Fruit fly (Drosophila melanogaster): Measurements from ENCODE around the gene CG43348.

Gene CG43348

dm6 chr2L:1185642-1186497, 13.3 kb upstream of the CG43348 start, which contains the start of gene CG5001:
TSS of gene CG5001 (plus strand) at chr2L:1185757.
- peak; percentile 71 for TF ChIP-seq CG17801 (GFP tag; optimal IDR thresholded peaks at IDR 0.05; ENCODE audit: partially characterized antibody)

- TF ChIP-seq CG17801 (GFP tag; optimal IDR thresholded peaks at IDR 0.05; ENCODE audit: partially characterized antibody), result no peak
Observed at dm6 chr2L:1199912-1200721, 905 bp downstream of the CG43348 start, which contains the start of the genes CG43349 and CG5011. TSS of gene CG43349 (plus strand) at chr2L:1200205. TSS of gene CG5011 (plus strand) at chr2L:1200671.

dm6 chr2L:1201396-1201837, 2.2 kb downstream of the CG43348 start:
- no peak for TF ChIP-seq CG17801 (GFP tag; optimal IDR thresholded peaks at IDR 0.05; ENCODE audit: partially characterized antibody)

- TF ChIP-seq CG17801 (GFP tag; optimal IDR thresholded peaks at IDR 0.05; ENCODE audit: partially characterized antibody), result no peak
Observed at dm6 chr2L:1202445-1202844, 3.2 kb downstream of the CG43348 start.

- no peak for TF ChIP-seq CG17801 (GFP tag; optimal IDR thresholded peaks at IDR 0.05; ENCODE audit: partially characterized antibody)
Observed at dm6 chr2L:1203915-1204314, 4.7 kb downstream of the CG43348 start, which contains the start of gene CG14342. TSS of gene CG14342 (plus strand) at chr2L:1204215.

dm6 chr2L:1207432-1207831, 8.2 kb downstream of the CG43348 start:
- no peak for TF ChIP-seq CG17801 (GFP tag; optimal IDR thresholded peaks at IDR 0.05; ENCODE audit: partially characterized antibody)

- no peak for TF ChIP-seq CG17801 (GFP tag; optimal IDR thresholded peaks at IDR 0.05; ENCODE audit: partially characterized antibody)
Observed at dm6 chr2L:1211528-1211927, 12.3 kb downstream of the CG43348 start.

dm6 chr2L:1213587-1213986, 14.4 kb downstream of the CG43348 start:
- TF ChIP-seq CG17801 (GFP tag; optimal IDR thresholded peaks at IDR 0.05; ENCODE audit: partially characterized antibody), result no peak

- TF ChIP-seq CG17801 (GFP tag; optimal IDR thresholded peaks at IDR 0.05; ENCODE audit: partially characterized antibody), result no peak
Observed at dm6 chr2L:1214465-1214864, 15.3 kb downstream of the CG43348 start.

dm6 chr2L:1217033-1217612, 17.9 kb downstream of the CG43348 start:
- no peak for TF ChIP-seq CG17801 (GFP tag; optimal IDR thresholded peaks at IDR 0.05; ENCODE audit: partially characterized antibody)

dm6 chr2L:1217892-1218473, 18.8 kb downstream of the CG43348 start:
- TF ChIP-seq CG17801 (GFP tag; optimal IDR thresholded peaks at IDR 0.05; ENCODE audit: partially characterized antibody), result no peak

- TF ChIP-seq CG17801 (GFP tag; optimal IDR thresholded peaks at IDR 0.05; ENCODE audit: partially characterized antibody), result no peak
Observed at dm6 chr2L:1218475-1218874, 19.3 kb downstream of the CG43348 start.

- TF ChIP-seq CG17801 (GFP tag; optimal IDR thresholded peaks at IDR 0.05; ENCODE audit: partially characterized antibody), result no peak
Observed at dm6 chr2L:1218993-1219392, 19.8 kb downstream of the CG43348 start, which contains the start of gene CG42329. TSS of gene CG42329 (plus strand) at chr2L:1219293.

dm6 chr2L:1230691-1231090, 31.5 kb downstream of the CG43348 start:
- TF ChIP-seq CG17801 (GFP tag; optimal IDR thresholded peaks at IDR 0.05; ENCODE audit: partially characterized antibody), result no peak

- TF ChIP-seq CG17801 (GFP tag; optimal IDR thresholded peaks at IDR 0.05; ENCODE audit: partially characterized antibody), result no peak
Observed at dm6 chr2L:1239736-1240135, 40.5 kb downstream of the CG43348 start, which contains the start of gene CG5397. TSS of gene CG5397 (plus strand) at chr2L:1240036.

Data from ovary, adult (tissue).